Worm (Caenorhabditis elegans) whole organism, L4 larva: ENCODE data around the gene lim-8.

ENCODE experiments used
- D1046.2 ChIP-seq: fragments of 200-800 bp; sonication (Bioruptor generic); IDR thresholded peaks from 2 replicates; pipeline ENCODE4 v1.3.6; 2022; ENCODE audit warnings: missing genetic modification characterization, missing compliant biosample characterization
- F37D6.2 ChIP-seq: sonication (generic microtip); optimal IDR thresholded peaks from 2 replicates; lab custom pipeline; 2016; ENCODE audit warnings: mild to moderate bottlenecking, missing genetic modification characterization, missing compliant biosample characterization
- F49E8.2 ChIP-seq: sonication (generic microtip); optimal IDR thresholded peaks from 2 replicates; lab custom pipeline; 2016; ENCODE audit warnings: missing compliant biosample characterization, mild to moderate bottlenecking, missing genetic modification characterization, borderline replicate concordance
- Y75B8A.6 ChIP-seq: fragments of 200-800 bp; sonication (Bioruptor generic); IDR thresholded peaks from 2 replicates; pipeline ENCODE4 v1.3.6; 2022; ENCODE audit warnings: missing genetic modification reagents, missing genetic modification characterization, missing compliant biosample characterization
- aha-1 ChIP-seq: fragments of 150-350 bp; peaks from one replicate; lab custom pipeline; 2014; ENCODE audit warnings: missing biosample characterization, missing genetic modification characterization
- ceh-44 ChIP-seq: fragments of 200-800 bp; sonication (Bioruptor generic); IDR thresholded peaks from 2 replicates; pipeline ENCODE4 v1.3.6; 2022; ENCODE audit warnings: missing genetic modification reagents, missing genetic modification characterization, missing compliant biosample characterization
- ceh-62 ChIP-seq: sonication (generic microtip); optimal IDR thresholded peaks from 2 replicates; lab custom pipeline; 2017; ENCODE audit warnings: missing biosample characterization, missing genetic modification characterization
- daf-16 ChIP-seq, 3 experiments: sonication (generic microtip); optimal IDR thresholded peaks; 2 replicates each; lab custom pipeline; 2016 to 2017; ENCODE audit warnings: missing genetic modification characterization in 3 of 3, missing genetic modification reagents in 3 of 3, mild to moderate bottlenecking in 2 of 3, missing compliant biosample characterization in 2 of 3, missing biosample characterization in 1 of 3, moderate library complexity in 1 of 3
- daf-19 ChIP-seq: fragments of 200-800 bp; sonication (Bioruptor generic); conservative IDR thresholded peaks from 2 replicates; pipeline ENCODE4 v1.3.6; 2022; ENCODE audit warnings: missing genetic modification characterization, missing compliant biosample characterization
- dmd-6 ChIP-seq: fragments of 200-800 bp; sonication (Bioruptor generic); IDR thresholded peaks from 2 replicates; pipeline ENCODE4 v1.3.6; 2022; ENCODE audit warnings: missing genetic modification reagents, missing genetic modification characterization, missing compliant biosample characterization
- fkh-10 ChIP-seq: fragments of 150-350 bp; optimal IDR thresholded peaks from 2 replicates; lab custom pipeline; 2014; ENCODE audit warnings: missing biosample characterization, missing genetic modification reagents, missing genetic modification characterization
- fos-1 ChIP-seq: fragments of 150-350 bp; optimal IDR thresholded peaks from 2 replicates; lab custom pipeline; 2014; ENCODE audit warnings: missing biosample characterization, missing genetic modification characterization
- hlh-11 ChIP-seq: fragments of 200-800 bp; sonication (Bioruptor generic); optimal IDR thresholded peaks from 2 replicates; lab custom pipeline; 2018; ENCODE audit warnings: mild to moderate bottlenecking, missing genetic modification characterization, missing compliant biosample characterization
- hmg-1.1 ChIP-seq: fragments of 200-800 bp; sonication (Bioruptor generic); IDR thresholded peaks from 2 replicates; pipeline ENCODE4 v1.3.6; 2022; ENCODE audit warnings: missing genetic modification reagents, missing genetic modification characterization, missing compliant biosample characterization
- lin-29 ChIP-seq: fragments of 200-800 bp; sonication (Bioruptor generic); IDR thresholded peaks from 2 replicates; pipeline ENCODE4 v1.3.6; 2022; ENCODE audit warnings: missing genetic modification reagents, missing genetic modification characterization, missing compliant biosample characterization
- lir-3 ChIP-seq: sonication (generic microtip); optimal IDR thresholded peaks from 2 replicates; lab custom pipeline; 2016; ENCODE audit warnings: mild to moderate bottlenecking, missing genetic modification characterization, missing compliant biosample characterization
- mdl-1 ChIP-seq, 2 experiments: fragments of 150-350 bp in 1 of 2; sonication (generic microtip) in 1 of 2; optimal IDR thresholded peaks; 2 replicates each; lab custom pipeline; 2014 to 2017; ENCODE audit warnings: missing biosample characterization in 2 of 2, missing genetic modification characterization in 2 of 2
- mxl-2 ChIP-seq: fragments of 200-800 bp; sonication (Bioruptor generic); conservative IDR thresholded peaks from 2 replicates; pipeline ENCODE4 v1.3.6; 2022; ENCODE audit warnings: missing genetic modification reagents, missing genetic modification characterization, missing compliant biosample characterization
- mxl-3 ChIP-seq: fragments of 200-800 bp; sonication (Bioruptor generic); optimal IDR thresholded peaks from 2 replicates; lab custom pipeline; 2018; ENCODE audit warnings: mild to moderate bottlenecking, missing genetic modification characterization, missing compliant biosample characterization
- nhr-10 ChIP-seq: fragments of 150-350 bp; optimal IDR thresholded peaks from 2 replicates; lab custom pipeline; 2014; ENCODE audit warnings: missing biosample characterization, missing genetic modification characterization
- nhr-102 ChIP-seq: sonication (generic microtip); optimal IDR thresholded peaks from 2 replicates; lab custom pipeline; 2016; ENCODE audit warnings: mild to moderate bottlenecking, missing genetic modification characterization, moderate library complexity, missing compliant biosample characterization
- nhr-28 ChIP-seq: fragments of 150-350 bp; optimal IDR thresholded peaks from 2 replicates; lab custom pipeline; 2014; ENCODE audit warnings: missing biosample characterization, missing genetic modification characterization
- php-3 ChIP-seq: fragments of 200-800 bp; sonication (Bioruptor generic); IDR thresholded peaks from 2 replicates; pipeline ENCODE4 v1.3.6; 2022; ENCODE audit warnings: missing genetic modification reagents, missing genetic modification characterization, missing compliant biosample characterization
- saeg-2 ChIP-seq: fragments of 200-800 bp; sonication (Bioruptor generic); IDR thresholded peaks from 2 replicates; pipeline ENCODE4 v1.3.6; 2022; ENCODE audit warnings: missing genetic modification reagents, missing genetic modification characterization, missing compliant biosample characterization
- sdz-12 ChIP-seq: fragments of 200-800 bp; sonication (Bioruptor generic); optimal IDR thresholded peaks from 2 replicates; lab custom pipeline; 2018; ENCODE audit warnings: mild to moderate bottlenecking, missing genetic modification characterization, missing compliant biosample characterization
- set-16 ChIP-seq: fragments of 200-800 bp; sonication (Bioruptor generic); IDR thresholded peaks from 2 replicates; pipeline ENCODE4 v1.3.6; 2022; ENCODE audit warnings: missing genetic modification reagents, missing genetic modification characterization, missing compliant biosample characterization
- snpc-1.2 ChIP-seq: fragments of 200-800 bp; sonication (Bioruptor generic); IDR thresholded peaks from 2 replicates; pipeline ENCODE4 v1.3.6; 2022; ENCODE audit warnings: missing genetic modification reagents, missing genetic modification characterization, missing compliant biosample characterization
- spr-3 ChIP-seq: fragments of 200-800 bp; sonication (Bioruptor generic); optimal IDR thresholded peaks from 2 replicates; lab custom pipeline; 2018; ENCODE audit warnings: mild to moderate bottlenecking, missing genetic modification characterization, missing compliant biosample characterization
- tag-97 ChIP-seq: fragments of 200-800 bp; sonication (Bioruptor generic); IDR thresholded peaks from 2 replicates; pipeline ENCODE4 v1.3.6; 2022; ENCODE audit warnings: missing genetic modification characterization, missing compliant biosample characterization
- unc-62 ChIP-seq, 3 experiments: fragments of 150-350 bp in 1 of 3; sonication (generic microtip); optimal IDR thresholded peaks in 2 of 3; peaks in 1 of 3; 1 replicate in 1 of 3; 2 replicates in 2 of 3; lab custom pipeline; 2014 to 2017; ENCODE audit warnings: missing biosample characterization in 3 of 3, missing genetic modification characterization in 3 of 3, missing genetic modification reagents in 3 of 3, missing genotype in 1 of 3
- zfp-2 ChIP-seq: sonication (generic microtip); optimal IDR thresholded peaks from 2 replicates; lab custom pipeline; 2016; ENCODE audit warnings: mild to moderate bottlenecking, missing genetic modification characterization, missing compliant biosample characterization
- zip-11 ChIP-seq: fragments of 200-800 bp; sonication (Bioruptor generic); IDR thresholded peaks from 2 replicates; pipeline ENCODE4 v1.3.6; 2022; ENCODE audit warnings: missing genetic modification characterization, missing compliant biosample characterization
- ztf-11 ChIP-seq: fragments of 150-350 bp; optimal IDR thresholded peaks from 2 replicates; lab custom pipeline; 2014; ENCODE audit warnings: missing biosample characterization, missing genetic modification characterization

The lim-8 gene

DNA sequence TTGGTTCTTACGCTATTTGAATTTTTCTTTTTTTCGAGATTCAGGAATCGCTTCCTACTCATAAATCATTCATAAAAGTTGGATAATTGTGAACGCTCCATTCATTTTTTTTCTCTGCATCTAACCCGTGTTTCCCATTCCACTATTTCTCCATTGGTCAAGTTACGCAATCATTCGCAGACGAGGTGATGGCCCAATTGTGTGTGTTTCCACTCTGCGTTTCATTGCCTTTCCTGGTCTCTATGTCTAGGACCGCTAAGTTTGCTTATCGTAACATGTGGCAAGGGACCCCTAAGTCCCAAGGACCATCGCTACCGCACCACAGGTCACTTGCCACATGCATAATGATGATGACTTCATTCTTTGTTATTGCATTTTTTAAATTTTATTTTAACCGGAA, 23.5 kb downstream of the lim-8 start:
- TF ChIP-seq F37D6.2 (tag; lab: Kevin White, UChicago) (no peak), lir-3 (no peak)

DNA sequence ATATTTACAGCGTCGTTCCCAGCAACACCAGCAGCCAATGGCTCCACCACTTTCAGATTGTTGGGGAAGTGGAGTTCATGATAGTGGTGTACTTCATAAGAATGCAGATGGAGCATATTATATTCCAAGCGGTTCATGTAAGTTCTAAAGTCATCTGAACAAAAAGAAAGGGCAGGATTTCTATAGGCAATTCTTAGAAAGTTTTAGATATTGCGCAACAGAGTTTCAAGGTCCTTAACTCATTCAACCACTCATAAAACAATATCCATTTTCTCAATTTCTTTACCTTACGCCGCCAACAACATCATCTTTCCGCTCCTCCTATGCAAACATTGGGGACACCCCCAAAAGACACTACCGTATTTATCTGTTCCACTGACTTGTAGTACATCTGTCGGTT, 28.7 kb downstream of the lim-8 start:
- TF ChIP-seq snpc-1.2 (GFP tag; lab: Robert Waterston, UW) = no peak
- no peak for TF ChIP-seq mxl-3 (GFP tag; lab: Kevin White, UChicago)
- TF ChIP-seq fkh-10 (GFP tag; lab: Kevin White, UChicago) = no peak
- TF ChIP-seq unc-62 (GFP tag; optimal IDR thresholded peaks at IDR 0.05 in 1 of 2; lab: Kevin White, UChicago) = peak in 1 of 2 experiments; percentile 45
- no peak for TF ChIP-seq unc-62 (tag; optimal IDR thresholded peaks at IDR 0.05; lab: Kevin White, UChicago)
- TF ChIP-seq tag-97 = no peak
- TF ChIP-seq php-3 = no peak
- no peak for TF ChIP-seq fos-1 (tag; lab: Kevin White, UChicago)
- no peak for TF ChIP-seq sdz-12 (GFP tag; lab: Kevin White, UChicago)
- no peak for TF ChIP-seq spr-3 (GFP tag; lab: Kevin White, UChicago)
- TF ChIP-seq saeg-2 (GFP tag; lab: Robert Waterston, UW) = no peak
- no peak for TF ChIP-seq Y75B8A.6 (GFP tag; lab: Robert Waterston, UW)
- no peak for TF ChIP-seq nhr-102
- TF ChIP-seq mdl-1 (tag; optimal IDR thresholded peaks at IDR 0.05; lab: Kevin White, UChicago) = no peak
- TF ChIP-seq aha-1 (tag; lab: Kevin White, UChicago) = peak; percentile 47
- TF ChIP-seq ceh-44 = no peak

- TF ChIP-seq lin-29 (GFP tag; lab: Robert Waterston, UW) (no peak), ztf-11 (tag; lab: Kevin White, UChicago) (no peak), nhr-10 (tag; lab: Kevin White, UChicago) (no peak), mxl-2 (GFP tag; lab: Robert Waterston, UW) (no peak), set-16 (GFP tag; lab: Robert Waterston, UW) (no peak), zip-11 (GFP tag; lab: Robert Waterston, UW) (no peak), ceh-62 (tag; lab: Kevin White, UChicago) (no peak)
These were observed 34.7 kb downstream of the lim-8 start for ce11 chrIII:6837320-6837719.

DNA sequence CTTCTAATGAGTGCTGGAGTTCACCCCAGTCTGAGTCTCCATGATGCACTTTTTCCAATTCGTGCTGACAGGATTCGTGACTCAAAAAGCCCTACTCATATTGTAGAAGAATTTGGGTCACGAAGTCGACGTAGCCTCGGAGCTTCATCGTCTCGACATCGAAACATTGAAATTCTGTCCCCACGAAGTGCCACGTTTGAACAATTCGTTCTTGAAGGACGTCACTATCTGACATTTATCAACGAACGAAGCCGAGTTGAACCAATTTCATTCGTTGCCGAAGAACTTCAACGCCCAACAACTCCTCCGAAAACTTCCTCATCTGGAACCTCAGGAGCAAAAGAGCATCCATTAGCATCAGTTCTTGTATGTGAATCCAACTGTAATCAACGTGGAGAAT, 36.5 kb downstream of the lim-8 start:
- TF ChIP-seq aha-1 (tag; lab: Kevin White, UChicago) (no peak), F49E8.2 (tag; lab: Kevin White, UChicago) (no peak), unc-62 (GFP tag; optimal IDR thresholded peaks at IDR 0.05 in 1 of 2; lab: Kevin White, UChicago) (peak in 1 of 2 experiments; percentile 94), unc-62 (tag; optimal IDR thresholded peaks at IDR 0.05; lab: Kevin White, UChicago) (no peak)

DNA sequence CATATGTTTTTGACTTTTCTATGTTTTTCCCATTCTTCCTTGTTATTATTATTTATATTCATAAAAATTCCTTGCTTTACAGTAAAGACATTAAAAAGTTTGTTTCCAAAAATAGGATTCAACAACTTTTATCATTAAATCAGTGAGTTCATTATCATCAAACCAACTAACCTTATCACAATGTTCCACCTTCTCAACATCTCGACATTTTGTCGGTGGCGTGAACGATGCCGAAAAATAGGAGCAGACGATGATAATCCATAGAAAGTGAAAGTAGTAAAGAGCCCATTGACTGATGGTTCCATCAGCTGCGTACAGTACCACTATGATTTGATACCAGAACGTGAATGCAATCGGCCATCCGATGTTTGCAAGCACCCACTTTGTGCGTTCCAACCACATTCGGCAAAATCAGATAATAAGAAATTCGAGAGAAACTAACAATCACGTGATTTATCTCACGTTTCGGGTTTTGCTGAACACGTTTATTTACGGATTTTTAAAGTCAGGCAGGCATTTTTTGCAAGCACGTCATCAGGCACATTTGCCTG, 46.1 kb downstream of the lim-8 start, which contains the start of gene dhhc-5:
dhhc-5 (minus strand) TSS at position 406 of the 551 bp plus-strand sequence.
- TF ChIP-seq hlh-11 (tag; lab: Kevin White, UChicago) (peak; percentile 65), unc-62 (GFP tag; optimal IDR thresholded peaks at IDR 0.05 in 1 of 2; lab: Kevin White, UChicago) (peak in 1 of 2 experiments; percentile 91), unc-62 (tag; optimal IDR thresholded peaks at IDR 0.05; lab: Kevin White, UChicago) (no peak), hmg-1.1 (GFP tag; lab: Robert Waterston, UW) (no peak), zfp-2 (tag; lab: Kevin White, UChicago) (no peak), D1046.2 (GFP tag; lab: Robert Waterston, UW) (no peak), mdl-1 (tag; optimal IDR thresholded peaks at IDR 0.05; lab: Kevin White, UChicago) (no peak), nhr-28 (tag; lab: Kevin White, UChicago) (peak; percentile 9), daf-16 (GFP tag; optimal IDR thresholded peaks at IDR 0.05; lab: Kevin White, UChicago) (no peak), daf-16 (tag; optimal IDR thresholded peaks at IDR 0.05; lab: Kevin White, UChicago) (peak; percentile 80), dmd-6 (GFP tag; lab: Robert Waterston, UW) (peak; percentile 37; the same call in 1 of the 2 replicates), nhr-102 (peak; percentile 17), daf-19 (GFP tag; lab: Robert Waterston, UW) (no peak), ztf-11 (tag; lab: Kevin White, UChicago) (no peak)
